Fruit fly (Drosophila melanogaster) whole organism: ENCODE measurements around the gene CG10591.

Source experiments
- CG8478 ChIP-seq: fragments of >200 bp; optimal IDR thresholded peaks from 2 replicates; lab custom pipeline; 2018; ENCODE audit warnings: inconsistent platforms
- Dll ChIP-seq: fragments of >200 bp; optimal IDR thresholded peaks from 2 replicates; lab custom pipeline; 2017
- EcR ChIP-seq, 2 experiments: fragments of >200 bp; optimal IDR thresholded peaks; 2 replicates each; lab custom pipeline; 2017; ENCODE audit warnings: missing biosample characterization in 2 of 2, missing genetic modification characterization in 2 of 2, missing genetic modification reagents in 2 of 2
- pan ChIP-seq: fragments of >200 bp; optimal IDR thresholded peaks from 2 replicates; lab custom pipeline; 2017
- psq ChIP-seq: fragments of >200 bp; optimal IDR thresholded peaks from 2 replicates; lab custom pipeline; 2017
- usp ChIP-seq: fragments of >200 bp; optimal IDR thresholded peaks from 2 replicates; lab custom pipeline; 2017; ENCODE audit warnings: missing biosample characterization, missing genetic modification characterization, mixed read lengths

dm6 chr3L:5617395-5617794 lies 17.9 kb upstream of the CG10591 start:
- peak; percentile 41 to 71 for TF ChIP-seq EcR (GFP tag; optimal IDR thresholded peaks at IDR 0.05; lab: Kevin White, UChicago)
- TF ChIP-seq pan, result no peak
- no peak for TF ChIP-seq CG8478 (lab: Kevin White, UChicago)
- no peak for TF ChIP-seq usp (GFP tag; lab: Kevin White, UChicago)
- TF ChIP-seq psq (lab: Kevin White, UChicago), result no peak
- no peak for TF ChIP-seq Dll (lab: Kevin White, UChicago)
